Worm (Caenorhabditis elegans) whole organism, L1 larva: ENCODE results near the gene K07C11.10.

Experiments
- egl-27 ChIP-seq, 2 experiments: fragments of 150-350 bp in 1 of 2; sonication (generic microtip); optimal IDR thresholded peaks; 3 replicates each; lab custom pipeline; 2017 to 2018; ENCODE audit warnings: missing biosample characterization in 2 of 2, missing genetic modification characterization in 2 of 2, missing genetic modification reagents in 2 of 2
- elt-3 ChIP-seq, 6 experiments: fragments of 150-350 bp in 1 of 6; sonication (generic microtip); optimal IDR thresholded peaks; 2 replicates each; lab custom pipeline; 2017 to 2018; ENCODE audit warnings: missing biosample characterization in 6 of 6, missing genetic modification characterization in 6 of 6, inconsistent platforms in 1 of 6
- fos-1 ChIP-seq: fragments of 150-350 bp; optimal IDR thresholded peaks from 2 replicates; lab custom pipeline; 2014; ENCODE audit warnings: missing biosample characterization, missing genetic modification characterization
- lin-15B ChIP-seq: fragments of 150-350 bp; sonication (generic microtip); optimal IDR thresholded peaks from 3 replicates; lab custom pipeline; 2014; ENCODE audit warnings: missing biosample characterization, missing genetic modification characterization
- lin-35 ChIP-seq, 2 experiments: fragments of 150-350 bp; optimal IDR thresholded peaks; 2 replicates each; lab custom pipeline; 2014; ENCODE audit warnings: missing biosample characterization in 2 of 2, missing genetic modification characterization in 2 of 2, missing genetic modification reagents in 2 of 2
- lin-39 ChIP-seq: fragments of 150-350 bp; optimal IDR thresholded peaks from 2 replicates; lab custom pipeline; 2014; ENCODE audit warnings: missing biosample characterization, missing genetic modification reagents, missing genetic modification characterization
- lsy-2 ChIP-seq, 2 experiments: fragments of 150-350 bp; optimal IDR thresholded peaks; 2 replicates each; lab custom pipeline; 2014; ENCODE audit warnings: missing biosample characterization in 2 of 2, missing genetic modification characterization in 2 of 2
- nhr-12 ChIP-seq: sonication (generic microtip); optimal IDR thresholded peaks from 2 replicates; lab custom pipeline; 2017; ENCODE audit warnings: missing biosample characterization, missing genetic modification characterization
- nhr-20 ChIP-seq: sonication (generic microtip); optimal IDR thresholded peaks from 2 replicates; lab custom pipeline; 2016; ENCODE audit warnings: mild to moderate bottlenecking, missing genetic modification characterization, missing compliant biosample characterization
- nhr-237 ChIP-seq: fragments of 150-350 bp; optimal IDR thresholded peaks from 2 replicates; lab custom pipeline; 2014; ENCODE audit warnings: missing biosample characterization, missing genetic modification characterization
- pag-3 ChIP-seq: sonication (generic microtip); optimal IDR thresholded peaks from 2 replicates; lab custom pipeline; 2017; ENCODE audit warnings: missing genetic modification characterization, mild to moderate bottlenecking, missing compliant biosample characterization, antibody characterized with exemption, borderline replicate concordance; ENCODE audit not compliant: insufficient read depth
- snpc-4 ChIP-seq: fragments of 150-350 bp; optimal IDR thresholded peaks from 2 replicates; lab custom pipeline; 2014; ENCODE audit warnings: missing biosample characterization, missing genetic modification characterization
- tbx-2 ChIP-seq: sonication (generic microtip); optimal IDR thresholded peaks from 2 replicates; lab custom pipeline; 2016; ENCODE audit warnings: missing genetic modification characterization, missing compliant biosample characterization

DNA sequence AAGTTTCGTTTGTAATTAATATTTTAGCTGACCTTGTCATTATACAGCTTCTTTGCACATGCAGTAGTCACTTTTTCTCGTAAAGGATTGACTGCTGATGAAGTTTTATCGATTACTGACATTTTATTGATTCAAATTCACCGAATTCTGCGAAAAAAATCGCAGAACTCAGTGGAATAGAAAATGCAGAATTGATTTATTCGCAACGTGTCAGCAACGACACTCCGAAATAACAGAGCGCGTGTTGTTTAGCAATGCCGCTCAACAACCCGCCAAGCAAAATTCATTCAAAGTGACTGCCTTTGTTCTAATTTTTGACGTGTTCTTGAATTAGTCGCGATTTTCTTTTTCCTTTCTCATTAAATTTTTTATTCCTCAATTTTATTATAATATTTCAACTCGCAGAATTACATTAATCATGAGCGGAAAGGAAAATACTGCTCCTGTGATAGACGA is 5.6 kb downstream of the K07C11.10 start, which contains the start of the genes cogc-6 and air-1:
- no peak for TF ChIP-seq nhr-12 (tag; lab: Kevin White, UChicago)
- peak; percentile 41 for TF ChIP-seq snpc-4 (tag; lab: Kevin White, UChicago)
- no peak for TF ChIP-seq nhr-20
- TF ChIP-seq nhr-237 (tag; lab: Kevin White, UChicago) = no peak
- TF ChIP-seq elt-3 (tag; optimal IDR thresholded peaks at IDR 0.05; lab: Kevin White, UChicago) = no peak
- TF ChIP-seq pag-3 (tag; lab: Kevin White, UChicago) = no peak
- peak; percentile 57 to 87 for TF ChIP-seq lin-35 (GFP tag; optimal IDR thresholded peaks at IDR 0.05; lab: Kevin White, UChicago)
- TF ChIP-seq lin-39 (tag; lab: Kevin White, UChicago) = no peak
- no peak for TF ChIP-seq lin-15B (tag; lab: Kevin White, UChicago)
- TF ChIP-seq egl-27 (tag; optimal IDR thresholded peaks at IDR 0.05; lab: Kevin White, UChicago) = no peak
- TF ChIP-seq lsy-2 (tag; optimal IDR thresholded peaks at IDR 0.05; lab: Kevin White, UChicago) = peak in 1 of 2 experiments; percentile 52
- no peak for TF ChIP-seq fos-1 (tag; lab: Kevin White, UChicago)
- TF ChIP-seq tbx-2 (tag; lab: Kevin White, UChicago) = no peak
